Worm (Caenorhabditis elegans): ENCODE results near the gene R12B2.6.

DNA sequence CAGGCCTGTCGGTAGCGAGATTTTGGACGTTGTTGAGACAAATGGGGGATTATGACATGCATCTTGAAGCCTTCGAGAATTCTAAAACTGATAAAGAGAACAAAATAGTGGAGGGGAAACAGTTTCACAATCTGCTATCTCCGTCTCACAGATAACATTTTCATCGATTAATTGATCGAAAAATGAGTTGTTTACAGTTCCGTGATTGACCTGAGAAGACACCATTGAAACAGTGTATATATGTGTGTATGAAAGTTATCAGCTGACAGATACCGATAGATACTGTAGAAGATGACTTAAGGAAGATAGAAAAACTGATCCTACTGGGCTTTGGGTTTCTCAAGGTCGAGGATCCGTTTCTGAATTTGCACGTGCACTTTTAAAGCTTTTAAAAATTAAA, 5.2 kb upstream of the R12B2.6 start:
- TF ChIP-seq tbx-37 (GFP tag; conservative IDR thresholded peaks at IDR 0.05) (no peak), pes-1 (GFP tag; IDR thresholded peaks at IDR 0.05) (no peak), sea-1 (GFP tag; conservative IDR thresholded peaks at IDR 0.05) (no peak), ama-1 (optimal IDR thresholded peaks at IDR 0.05) (no peak)
